Comparison of ENCODE assay signal across 1 worm cellular context in genomic region chrX:14841030-14841429, ce11.
TF ChIP-seq lines count a peak whose summit lies in the region.

No protein-coding gene starts in this region.

TF ChIP-seq in whole organism, L4 larva, 104 proteins besides CTCF, POLR2A, EP300 and RAD21 (continued from another document):
- peak in 1 of 2 experiments; percentile 99 for TF ChIP-seq unc-62 (GFP tag; optimal IDR thresholded peaks at IDR 0.05 in 1 of 2; lab: Kevin White, UChicago)
- peak; percentile 38 for TF ChIP-seq unc-62 (tag; optimal IDR thresholded peaks at IDR 0.05; lab: Kevin White, UChicago)
- no peak for TF ChIP-seq nhr-10 (tag; optimal IDR thresholded peaks at IDR 0.05; lab: Kevin White, UChicago)
- TF ChIP-seq egl-27 (tag; optimal IDR thresholded peaks at IDR 0.05; lab: Kevin White, UChicago): peak; percentile 63
